Worm (Caenorhabditis elegans): ENCODE results near the gene srbc-41.

DNA sequence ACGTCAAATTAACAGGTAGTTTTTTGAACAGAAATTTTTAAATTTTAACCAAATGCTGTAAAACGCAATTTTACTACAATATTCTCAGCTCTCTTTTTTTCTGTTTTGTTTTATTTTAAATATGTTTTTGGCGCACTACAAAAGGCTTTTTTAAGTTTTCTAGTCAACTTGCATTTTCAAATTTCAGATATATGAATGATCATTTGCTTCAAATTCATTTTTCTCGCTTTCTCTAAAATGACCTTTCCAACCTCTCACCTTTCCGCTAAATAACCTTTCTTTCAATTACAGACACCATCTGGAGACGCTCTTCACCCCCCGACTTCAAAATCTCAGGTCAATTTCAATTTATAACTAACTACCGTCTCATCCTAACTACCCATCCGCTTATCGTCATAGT lies 47.9 kb downstream of the srbc-41 start, which contains the start of gene cdc-25.2:
- no peak for TF ChIP-seq hmbx-1 (tag; optimal IDR thresholded peaks at IDR 0.05)
- no peak for TF ChIP-seq pes-1 (GFP tag; IDR thresholded peaks at IDR 0.05)
- TF ChIP-seq ama-1 (optimal IDR thresholded peaks at IDR 0.05): no peak
- no peak for TF ChIP-seq scrt-1 (GFP tag; IDR thresholded peaks at IDR 0.05)
- TF ChIP-seq tbx-37 (GFP tag; conservative IDR thresholded peaks at IDR 0.05): no peak
- TF ChIP-seq ceh-13 (GFP tag; optimal IDR thresholded peaks at IDR 0.05): no peak
- no peak for TF ChIP-seq B0310.2 (tag; optimal IDR thresholded peaks at IDR 0.05)
- TF ChIP-seq flt-1 (GFP tag; IDR thresholded peaks at IDR 0.05): no peak
- TF ChIP-seq sea-1 (GFP tag; conservative IDR thresholded peaks at IDR 0.05): no peak
- no peak for TF ChIP-seq ceh-36 (tag; optimal IDR thresholded peaks at IDR 0.05)
- no peak for TF ChIP-seq tra-4 (tag; optimal IDR thresholded peaks at IDR 0.05)
- TF ChIP-seq hnd-1 (tag; optimal IDR thresholded peaks at IDR 0.05): no peak
- no peak for TF ChIP-seq aly-1 (tag; optimal IDR thresholded peaks at IDR 0.05)

Measured in whole organism, early embryonic.